Worm (Caenorhabditis elegans): ENCODE data around the gene eif-3.L.

Gene eif-3.L

DNA sequence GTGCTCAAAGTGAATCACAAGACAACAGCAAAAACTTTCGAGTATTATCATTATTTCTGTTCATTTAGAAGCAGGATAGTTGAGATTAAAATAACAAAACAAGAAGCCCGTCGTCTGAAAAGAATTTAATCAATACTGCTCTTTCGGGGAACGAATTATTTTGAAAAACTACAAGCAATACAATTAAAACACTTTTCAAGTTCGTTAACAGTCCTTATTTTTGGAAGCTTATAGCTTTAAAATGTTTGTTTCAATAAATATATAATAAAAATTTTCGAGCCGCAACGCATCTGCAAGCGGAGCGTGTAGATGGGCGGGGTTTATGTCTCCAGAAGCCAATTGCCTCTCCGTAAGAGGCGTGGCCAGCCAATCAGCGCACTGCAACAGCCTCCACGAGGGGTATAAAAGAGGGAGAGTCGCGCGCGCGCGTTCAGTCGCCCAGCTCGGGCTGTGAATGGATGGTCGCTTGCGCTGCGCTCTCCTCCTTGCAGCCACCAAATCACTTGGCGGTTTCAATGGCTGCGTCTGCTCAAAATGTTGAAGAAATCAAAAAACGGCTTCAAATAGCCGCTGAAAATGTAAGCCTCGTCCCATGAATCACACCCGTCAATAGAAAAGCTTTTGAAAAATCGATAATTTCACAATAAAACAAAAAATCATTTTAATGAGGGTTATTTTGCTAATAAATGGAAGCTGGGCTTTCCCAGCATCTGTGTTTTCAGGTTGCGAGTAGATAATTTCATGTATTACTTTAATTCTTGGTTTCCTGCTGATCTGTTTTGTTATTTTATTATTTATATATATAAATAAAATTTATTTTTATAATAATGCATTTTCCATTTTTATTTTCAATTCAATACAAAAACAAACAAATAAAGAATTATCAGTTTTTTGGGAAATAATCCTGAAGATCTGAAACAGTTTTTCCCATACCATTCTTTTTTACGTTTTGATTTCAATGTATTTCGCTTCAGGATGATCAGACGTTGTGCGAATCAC, 38.8 kb upstream of the eif-3.L start, which contains the start of the genes ift-43 and mdt-26:
Gene ift-43 (minus strand): TSS at position 51 of the 999 bp plus-strand sequence.
Gene mdt-26 (plus strand): TSS at position 446 of the 999 bp plus-strand sequence.
- TF ChIP-seq tbx-8 (GFP tag; optimal IDR thresholded peaks at IDR 0.05) = no peak
- peak; percentile 74 for TF ChIP-seq unc-120 (tag; optimal IDR thresholded peaks at IDR 0.05; ENCODE audit: poor library complexity, severe bottlenecking)
- TF ChIP-seq lin-13 (tag; optimal IDR thresholded peaks at IDR 0.05) = peak; percentile 73
- TF ChIP-seq nhr-237 (tag; optimal IDR thresholded peaks at IDR 0.05) = no peak
- TF ChIP-seq elt-3 (tag; optimal IDR thresholded peaks at IDR 0.05) = no peak
- TF ChIP-seq nhr-28 (tag; optimal IDR thresholded peaks at IDR 0.05) = no peak
- TF ChIP-seq ceh-43 (GFP tag; optimal IDR thresholded peaks at IDR 0.05) = no peak
- TF ChIP-seq flh-1 (GFP tag; optimal IDR thresholded peaks at IDR 0.05) = peak; percentile 32
- TF ChIP-seq unc-39 (tag; optimal IDR thresholded peaks at IDR 0.05) = no peak
- TF ChIP-seq nhr-2 (tag; optimal IDR thresholded peaks at IDR 0.05) = no peak
- TF ChIP-seq snpc-4 (tag; optimal IDR thresholded peaks at IDR 0.05) = no peak
- peak; percentile 40 for TF ChIP-seq mls-2 (tag; optimal IDR thresholded peaks at IDR 0.05)
- TF ChIP-seq mab-5 (tag; optimal IDR thresholded peaks at IDR 0.05) = peak; percentile 48
- TF ChIP-seq ceh-83 (GFP tag; optimal IDR thresholded peaks at IDR 0.05) = no peak
- TF ChIP-seq drap-1 (GFP tag; optimal IDR thresholded peaks at IDR 0.05) = peak; percentile 70
- no peak for TF ChIP-seq nhr-76 (tag; optimal IDR thresholded peaks at IDR 0.05)
- TF ChIP-seq unc-62 (GFP tag; optimal IDR thresholded peaks at IDR 0.05) = peak; percentile 42
- TF ChIP-seq ztf-11 (tag; optimal IDR thresholded peaks at IDR 0.05) = peak; percentile 20
- peak; percentile 55 for TF ChIP-seq hlh-1 (tag; optimal IDR thresholded peaks at IDR 0.05)
- peak; percentile 80 for TF ChIP-seq cnd-1 (tag; optimal IDR thresholded peaks at IDR 0.05)
- peak; percentile 67 for TF ChIP-seq M03D4.4 (tag; optimal IDR thresholded peaks at IDR 0.05)
- no peak for TF ChIP-seq blmp-1 (tag; optimal IDR thresholded peaks at IDR 0.05)
- no peak for TF ChIP-seq bed-3 (GFP tag; optimal IDR thresholded peaks at IDR 0.05)
- no peak for TF ChIP-seq sem-2 (GFP tag; optimal IDR thresholded peaks at IDR 0.05)
- TF ChIP-seq sptf-1 (tag; optimal IDR thresholded peaks at IDR 0.05) = peak; percentile 85
- no peak for TF ChIP-seq ceh-39 (tag; optimal IDR thresholded peaks at IDR 0.05)
- peak; percentile 42 for TF ChIP-seq mep-1 (tag; optimal IDR thresholded peaks at IDR 0.05)
- no peak for TF ChIP-seq lin-32 (GFP tag; optimal IDR thresholded peaks at IDR 0.05)
- no peak for TF ChIP-seq zip-8 (tag; optimal IDR thresholded peaks at IDR 0.05)
- peak; percentile 86 for TF ChIP-seq lsy-2 (tag; optimal IDR thresholded peaks at IDR 0.05)
- TF ChIP-seq elt-1 (tag; optimal IDR thresholded peaks at IDR 0.05; ENCODE audit: borderline replicate concordance, insufficient read depth) = no peak
- TF ChIP-seq pha-4 (tag; optimal IDR thresholded peaks at IDR 0.05) = peak; percentile 53
- peak; percentile 78 for TF ChIP-seq ham-2 (GFP tag; optimal IDR thresholded peaks at IDR 0.05)
- no peak for TF ChIP-seq nhr-12 (tag; optimal IDR thresholded peaks at IDR 0.05)
- peak; percentile 36 for TF ChIP-seq ces-1 (GFP tag; optimal IDR thresholded peaks at IDR 0.05)

DNA sequence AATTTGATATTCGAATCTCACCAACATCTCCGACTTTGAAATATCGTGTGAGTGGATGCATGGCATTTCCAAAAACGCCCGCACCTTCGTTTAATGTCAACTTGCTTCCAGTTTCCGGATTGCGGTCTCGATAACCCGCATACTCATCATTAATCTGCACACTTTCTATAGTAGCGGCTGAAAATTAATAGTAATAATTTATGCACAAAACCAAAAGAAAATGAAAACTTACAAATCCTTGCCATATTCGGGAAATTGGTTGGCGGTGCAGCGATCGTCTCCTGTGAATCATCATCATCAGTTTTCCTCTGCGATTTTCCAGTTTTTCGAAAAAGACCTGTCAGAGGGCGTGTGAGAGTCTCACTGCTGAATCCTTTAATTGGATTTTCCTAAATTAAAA, 37.9 kb upstream of the eif-3.L start:
- TF ChIP-seq pha-4 (tag; optimal IDR thresholded peaks at IDR 0.05) (no peak), lsy-2 (tag; optimal IDR thresholded peaks at IDR 0.05) (no peak), drap-1 (GFP tag; optimal IDR thresholded peaks at IDR 0.05) (no peak), ceh-83 (GFP tag; optimal IDR thresholded peaks at IDR 0.05) (no peak), sem-2 (GFP tag; optimal IDR thresholded peaks at IDR 0.05) (no peak), nhr-76 (tag; optimal IDR thresholded peaks at IDR 0.05) (no peak), tbx-8 (GFP tag; optimal IDR thresholded peaks at IDR 0.05) (no peak), mep-1 (tag; optimal IDR thresholded peaks at IDR 0.05) (no peak), elt-3 (tag; optimal IDR thresholded peaks at IDR 0.05) (no peak), nhr-2 (tag; optimal IDR thresholded peaks at IDR 0.05) (no peak)

- TF ChIP-seq M03D4.4 (tag; optimal IDR thresholded peaks at IDR 0.05) (no peak), ham-2 (GFP tag; optimal IDR thresholded peaks at IDR 0.05) (no peak), zip-8 (tag; optimal IDR thresholded peaks at IDR 0.05) (no peak), mls-2 (tag; optimal IDR thresholded peaks at IDR 0.05) (no peak), ceh-43 (GFP tag; optimal IDR thresholded peaks at IDR 0.05) (no peak), pha-4 (tag; optimal IDR thresholded peaks at IDR 0.05) (no peak), lin-13 (tag; optimal IDR thresholded peaks at IDR 0.05) (no peak), ceh-39 (tag; optimal IDR thresholded peaks at IDR 0.05) (no peak), nhr-2 (tag; optimal IDR thresholded peaks at IDR 0.05) (no peak), cnd-1 (tag; optimal IDR thresholded peaks at IDR 0.05) (no peak)
These were observed 37.4 kb upstream of the eif-3.L start, which contains the start of gene fut-3 for ce11 chrII:5659675-5660074. Gene fut-3, minus strand, starts transcription at chrII:5659775.
